Worm (Caenorhabditis elegans): ENCODE results near the gene dlc-3.
A peak's percentile ranks its signal among the peaks of the same experiment; 100 is the strongest.

DNA sequence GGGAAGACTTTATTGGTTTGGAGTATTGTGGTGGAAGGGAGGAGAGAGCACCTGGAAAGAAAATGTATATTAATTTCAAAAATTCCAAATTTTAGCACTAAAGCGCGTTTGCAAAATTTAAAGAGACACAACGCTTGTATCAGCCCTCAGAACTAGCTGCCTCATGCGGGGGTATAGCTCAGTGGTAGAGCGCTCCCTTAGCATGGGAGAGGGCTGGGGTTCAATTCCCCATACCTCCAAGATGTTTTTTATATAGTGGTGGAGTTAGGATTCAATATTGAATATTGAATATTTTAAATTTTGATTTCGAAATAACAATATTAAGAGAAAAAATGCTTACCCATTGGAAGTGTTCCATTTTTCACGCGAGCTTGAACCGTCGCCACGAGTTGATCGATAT lies 33.0 kb upstream of the dlc-3 start:
- TF ChIP-seq flt-1 (GFP tag; IDR thresholded peaks at IDR 0.05) (peak; percentile 78), scrt-1 (GFP tag; IDR thresholded peaks at IDR 0.05) (peak; percentile 73), ceh-13 (GFP tag; optimal IDR thresholded peaks at IDR 0.05) (peak; percentile 68), ama-1 (optimal IDR thresholded peaks at IDR 0.05) (peak; percentile 54), sea-1 (GFP tag; conservative IDR thresholded peaks at IDR 0.05) (peak; percentile 82), B0310.2 (tag; optimal IDR thresholded peaks at IDR 0.05) (peak; percentile 29), hmbx-1 (tag; optimal IDR thresholded peaks at IDR 0.05) (no peak), ceh-36 (tag; optimal IDR thresholded peaks at IDR 0.05) (peak; percentile 66), aly-1 (tag; optimal IDR thresholded peaks at IDR 0.05) (no peak), tra-4 (tag; optimal IDR thresholded peaks at IDR 0.05) (no peak), F13C5.2 (tag; optimal IDR thresholded peaks at IDR 0.05) (no peak), hmg-4 (GFP tag; optimal IDR thresholded peaks at IDR 0.05) (peak; percentile 22), tbx-11 (GFP tag; IDR thresholded peaks at IDR 0.05) (peak; percentile 67; the same call in 1 of the 2 replicates), ets-7 (tag; optimal IDR thresholded peaks at IDR 0.05) (no peak)

Data from whole organism, early embryonic.